Worm (Caenorhabditis elegans): ENCODE data around the gene W01B6.5.

W01B6.5 gene

DNA sequence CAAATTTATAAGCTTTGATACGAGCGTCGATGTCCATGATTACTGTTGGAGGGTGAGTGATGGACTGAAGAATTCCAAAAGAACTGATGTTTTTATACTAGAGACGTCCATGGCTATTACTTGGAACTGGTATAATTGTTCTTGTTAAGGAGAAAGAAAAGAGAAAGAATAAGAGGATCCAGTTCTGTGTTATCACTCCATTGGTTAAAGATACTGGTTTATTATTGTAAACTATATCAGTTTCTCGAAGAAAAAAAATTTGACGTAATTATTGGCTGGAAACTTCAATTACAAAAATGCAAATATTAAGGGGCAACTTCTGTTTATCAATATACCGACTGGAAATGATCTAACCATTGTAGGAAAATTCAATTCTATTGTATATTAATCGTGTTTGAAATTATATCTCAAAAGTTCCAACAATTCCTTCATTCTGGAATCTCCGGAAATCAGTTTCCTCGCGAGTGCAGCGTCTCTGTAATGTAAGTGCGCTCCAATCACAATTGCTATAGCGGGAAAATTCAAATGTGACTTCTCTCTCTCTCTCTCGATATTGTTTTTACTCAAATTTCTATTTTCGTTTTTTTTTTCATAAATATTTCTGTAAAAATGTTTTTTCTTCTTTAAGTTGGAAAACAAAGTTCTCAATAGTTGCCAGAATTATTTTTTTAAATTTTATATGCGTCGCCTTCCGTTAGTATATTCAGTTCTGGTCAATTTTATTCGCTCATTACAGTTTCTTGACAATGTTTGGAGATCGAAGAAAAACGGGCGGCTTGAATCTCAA is 9.6 kb downstream of the W01B6.5 start, which contains the start of the genes col-2 and ndc-80 (continued):
- TF ChIP-seq F49E8.2 (tag; optimal IDR thresholded peaks at IDR 0.05; ENCODE audit: borderline replicate concordance) (no peak), fkh-10 (GFP tag; optimal IDR thresholded peaks at IDR 0.05) (no peak), dmd-8 (GFP tag; IDR thresholded peaks at IDR 0.05) (no peak), lir-3 (tag; optimal IDR thresholded peaks at IDR 0.05) (no peak), vab-7 (GFP tag; IDR thresholded peaks at IDR 0.05) (no peak), unc-62 (GFP tag; optimal IDR thresholded peaks at IDR 0.05 in 1 of 2) (no peak), unc-62 (tag; optimal IDR thresholded peaks at IDR 0.05) (no peak), Y105C5A.15 (GFP tag; IDR thresholded peaks at IDR 0.05) (no peak), zip-2 (tag; optimal IDR thresholded peaks at IDR 0.05) (no peak), lin-38 (GFP tag; IDR thresholded peaks at IDR 0.05) (peak; percentile 94), zfp-3 (GFP tag; conservative IDR thresholded peaks at IDR 0.05) (no peak), Y75B8A.6 (GFP tag; IDR thresholded peaks at IDR 0.05) (no peak), ZK546.5 (tag; optimal IDR thresholded peaks at IDR 0.05) (no peak), sdz-12 (GFP tag; optimal IDR thresholded peaks at IDR 0.05) (no peak), skn-1 (tag; optimal IDR thresholded peaks at IDR 0.05) (no peak), aha-1 (tag) (peak; percentile 90), ceh-82 (tag; optimal IDR thresholded peaks at IDR 0.05) (no peak), ama-1 (optimal IDR thresholded peaks at IDR 0.05) (no peak), set-16 (GFP tag; IDR thresholded peaks at IDR 0.05) (no peak), snpc-1.2 (GFP tag; IDR thresholded peaks at IDR 0.05) (peak; percentile 55; the same call in 1 of the 2 replicates), lin-1 (GFP tag; IDR thresholded peaks at IDR 0.05) (no peak), php-3 (GFP tag; IDR thresholded peaks at IDR 0.05) (no peak), saeg-2 (GFP tag; IDR thresholded peaks at IDR 0.05) (no peak), F26F4.8 (GFP tag; conservative IDR thresholded peaks at IDR 0.05) (no peak), ZK337.2 (GFP tag; IDR thresholded peaks at IDR 0.05) (peak; percentile 59; the same call in 1 of the 2 replicates), nhr-42 (GFP tag; IDR thresholded peaks at IDR 0.05) (no peak), hlh-11 (tag; optimal IDR thresholded peaks at IDR 0.05) (peak; percentile 19), pha-4 (GFP tag; IDR thresholded peaks at IDR 0.05) (no peak), pha-4 (tag; optimal IDR thresholded peaks at IDR 0.05) (peak; percentile 76), aly-2 (tag; optimal IDR thresholded peaks at IDR 0.05) (no peak), lin-15B (tag; optimal IDR thresholded peaks at IDR 0.05) (no peak), mes-2 (tag; optimal IDR thresholded peaks at IDR 0.05; ENCODE audit: poor library complexity, severe bottlenecking) (peak; percentile 95), ztf-7 (tag; optimal IDR thresholded peaks at IDR 0.05) (no peak), T26A8.4 (GFP tag; IDR thresholded peaks at IDR 0.05) (no peak), nhr-10 (tag; optimal IDR thresholded peaks at IDR 0.05) (no peak), rbr-2 (tag; optimal IDR thresholded peaks at IDR 0.05) (peak; percentile 43), nhr-48 (tag; optimal IDR thresholded peaks at IDR 0.05) (no peak), dmd-6 (GFP tag; IDR thresholded peaks at IDR 0.05) (no peak), Y48G9A.11 (GFP tag; IDR thresholded peaks at IDR 0.05) (no peak), nhr-6 (tag; optimal IDR thresholded peaks at IDR 0.05) (peak; percentile 82), lin-13 (GFP tag; optimal IDR thresholded peaks at IDR 0.05) (peak; percentile 37), unc-130 (GFP tag; optimal IDR thresholded peaks at IDR 0.05) (peak; percentile 82), lin-29 (GFP tag; IDR thresholded peaks at IDR 0.05) (no peak)

ce11 chrIV:10089777-10090176 is 13.8 kb downstream of the W01B6.5 start, which contains the start of gene ttr-39:
Gene ttr-39 (minus strand): TSS chrIV:10089877.
- no peak for TF ChIP-seq attf-4 (tag; optimal IDR thresholded peaks at IDR 0.05)
- TF ChIP-seq aha-1 (tag): no peak
- TF ChIP-seq mes-2 (tag; optimal IDR thresholded peaks at IDR 0.05; ENCODE audit: poor library complexity, severe bottlenecking): no peak
- no peak for TF ChIP-seq aly-2 (tag; optimal IDR thresholded peaks at IDR 0.05)
- no peak for TF ChIP-seq nhr-77 (tag; optimal IDR thresholded peaks at IDR 0.05)
